Fruit fly (Drosophila melanogaster) whole organism, embryonic: ENCODE results near the gene CG16772.
A peak's percentile ranks its signal among the peaks of the same experiment; 100 is the strongest.

Source experiments
- Awh ChIP-seq: fragments of 200-800 bp; sonication (Bioruptor generic); IDR thresholded peaks from 2 replicates; pipeline ENCODE4, ENCODE4 v1.3.6; 2022; ENCODE audit warnings: missing biosample characterization, missing genetic modification characterization
- CG1024 ChIP-seq: fragments of 200-800 bp; sonication (Bioruptor generic); IDR thresholded peaks from 2 replicates; pipeline ENCODE4 v1.3.6; 2022; ENCODE audit warnings: missing biosample characterization, missing genetic modification characterization
- CG12219 ChIP-seq: fragments of 200-800 bp; sonication (Bioruptor generic); optimal IDR thresholded peaks from 3 replicates; lab custom pipeline; 2018; ENCODE audit warnings: missing biosample characterization, mild to moderate bottlenecking, missing genetic modification characterization
- CG13894 ChIP-seq: fragments of 200-800 bp; sonication (Bioruptor generic); optimal IDR thresholded peaks from 3 replicates; lab custom pipeline; 2018; ENCODE audit warnings: missing biosample characterization, mild to moderate bottlenecking, missing genetic modification characterization, moderate library complexity
- CG14965 ChIP-seq: fragments of 200-800 bp; sonication (Bioruptor generic); optimal IDR thresholded peaks from 2 replicates; lab custom pipeline; 2016; ENCODE audit warnings: missing biosample characterization, missing genetic modification characterization, borderline replicate concordance
- CG17568 ChIP-seq: fragments of 200-800 bp; sonication (Bioruptor generic); optimal IDR thresholded peaks from 2 replicates; lab custom pipeline; 2018; ENCODE audit warnings: missing biosample characterization, mild to moderate bottlenecking, missing genetic modification characterization, moderate library complexity
- CG17912 ChIP-seq: fragments of 200-800 bp; sonication (Bioruptor generic); optimal IDR thresholded peaks from 2 replicates; lab custom pipeline; 2018; ENCODE audit warnings: missing biosample characterization, mild to moderate bottlenecking, missing genetic modification characterization
- CG18262 ChIP-seq: fragments of 200-800 bp; optimal IDR thresholded peaks from 3 replicates; lab custom pipeline; 2019; ENCODE audit warnings: missing biosample characterization, mild to moderate bottlenecking, missing genetic modification characterization, moderate library complexity
- CG2129 ChIP-seq: fragments of 200-800 bp; sonication (Bioruptor generic); IDR thresholded peaks from 2 replicates; pipeline ENCODE4 v1.3.6; 2022; ENCODE audit warnings: missing biosample characterization, missing genetic modification characterization; ENCODE audit not compliant: partially characterized antibody
- CG31441 ChIP-seq: fragments of 200-800 bp; sonication (Bioruptor generic); IDR thresholded peaks from 2 replicates; pipeline ENCODE4 v1.3.6; 2022; ENCODE audit warnings: missing biosample characterization, missing genetic modification characterization
- CG33213 ChIP-seq: fragments of 200-800 bp; sonication (Bioruptor generic); optimal IDR thresholded peaks from 3 replicates; lab custom pipeline; 2016; ENCODE audit warnings: missing biosample characterization, missing genetic modification characterization
- CG33557 ChIP-seq: fragments of 200-800 bp; sonication (Bioruptor generic); optimal IDR thresholded peaks from 2 replicates; lab custom pipeline; 2019; ENCODE audit warnings: missing biosample characterization, mild to moderate bottlenecking, missing genetic modification characterization, moderate library complexity
- CG4854 ChIP-seq: fragments of 200-800 bp; sonication (Bioruptor generic); optimal IDR thresholded peaks from 2 replicates; lab custom pipeline; 2016; ENCODE audit warnings: missing biosample characterization, missing genetic modification characterization, inconsistent platforms
- CG6654 ChIP-seq: fragments of 200-800 bp; sonication (Bioruptor generic); optimal IDR thresholded peaks from 2 replicates; lab custom pipeline; 2017; ENCODE audit warnings: missing biosample characterization, mild to moderate bottlenecking, missing genetic modification characterization
- CG8359 ChIP-seq: fragments of 200-800 bp; sonication (Bioruptor generic); optimal IDR thresholded peaks from 2 replicates; lab custom pipeline; 2017; ENCODE audit warnings: missing biosample characterization, mild to moderate bottlenecking, missing genetic modification characterization, borderline replicate concordance
- CG8478 ChIP-seq: fragments of >200 bp; optimal IDR thresholded peaks from 2 replicates; lab custom pipeline; 2018
- CkIIα-i1 ChIP-seq: fragments of 200-800 bp; sonication (Bioruptor generic); IDR thresholded peaks from 2 replicates; pipeline ENCODE4 v1.3.6; 2022; ENCODE audit warnings: missing biosample characterization, missing genetic modification characterization
- Ets97D ChIP-seq: fragments of 200-800 bp; sonication (Bioruptor generic); optimal IDR thresholded peaks from 3 replicates; lab custom pipeline; 2016; ENCODE audit warnings: missing biosample characterization, missing genetic modification characterization
- Fer3 ChIP-seq: fragments of 200-800 bp; sonication (Bioruptor generic); optimal IDR thresholded peaks from 2 replicates; lab custom pipeline; 2018; ENCODE audit warnings: missing biosample characterization, mild to moderate bottlenecking, missing genetic modification characterization, moderate library complexity
- HLHmδ ChIP-seq: fragments of 200-800 bp; sonication (Bioruptor generic); optimal IDR thresholded peaks from 2 replicates; lab custom pipeline; 2018; ENCODE audit warnings: missing biosample characterization, mild to moderate bottlenecking, missing genetic modification characterization, moderate library complexity
- Hmr ChIP-seq: fragments of 200-800 bp; sonication (Bioruptor generic); optimal IDR thresholded peaks from 3 replicates; lab custom pipeline; 2017; ENCODE audit warnings: mild to moderate bottlenecking, missing biosample characterization, missing genetic modification reagents, missing genetic modification characterization
- MTF-1 ChIP-seq: fragments of 200-800 bp; sonication (Bioruptor generic); optimal IDR thresholded peaks from 2 replicates; lab custom pipeline; 2018; ENCODE audit warnings: missing biosample characterization, mild to moderate bottlenecking, missing genetic modification characterization, borderline replicate concordance
- Med ChIP-seq: fragments of 200-800 bp; sonication (Bioruptor generic); peaks from one replicate; lab custom pipeline; 2016; ENCODE audit warnings: missing biosample characterization, missing genetic modification characterization, mild to moderate bottlenecking, inconsistent platforms, moderate library complexity
- Mrtf ChIP-seq: fragments of 200-800 bp; sonication (Bioruptor generic); IDR thresholded peaks from 3 replicates; pipeline ENCODE4 v1.3.6; 2022; ENCODE audit warnings: missing biosample characterization, missing genetic modification characterization
- NfI ChIP-seq: fragments of 200-800 bp; sonication (Bioruptor generic); optimal IDR thresholded peaks from 3 replicates; lab custom pipeline; 2018; ENCODE audit warnings: missing biosample characterization, mild to moderate bottlenecking, missing genetic modification characterization, moderate library complexity
- PHDP ChIP-seq: fragments of 200-800 bp; sonication (Bioruptor generic); optimal IDR thresholded peaks from 3 replicates; lab custom pipeline; 2018; ENCODE audit warnings: missing biosample characterization, mild to moderate bottlenecking, missing genetic modification characterization, moderate library complexity
- Rfx ChIP-seq: fragments of 200-800 bp; sonication (Bioruptor generic); IDR thresholded peaks from 2 replicates; pipeline ENCODE4 v1.3.6; 2022; ENCODE audit warnings: missing biosample characterization, missing genetic modification characterization
- Sin3A ChIP-seq: fragments of >200 bp; optimal IDR thresholded peaks from 2 replicates; lab custom pipeline; 2018
- Sox102F ChIP-seq: fragments of 200-800 bp; sonication (Bioruptor generic); optimal IDR thresholded peaks from 2 replicates; lab custom pipeline; 2018; ENCODE audit warnings: missing biosample characterization, mild to moderate bottlenecking, missing genetic modification characterization, moderate library complexity
- Taf1 ChIP-seq: fragments of 200-800 bp; sonication (Bioruptor generic); IDR thresholded peaks from 2 replicates; pipeline ENCODE4 v1.3.6; 2022; ENCODE audit warnings: missing biosample characterization, missing genetic modification characterization
- abd-A ChIP-seq: fragments of 200-800 bp; sonication (Bioruptor generic); optimal IDR thresholded peaks from 3 replicates; lab custom pipeline; 2019; ENCODE audit warnings: missing biosample characterization, mild to moderate bottlenecking, missing genetic modification characterization, moderate library complexity
- btn ChIP-seq: fragments of 200-800 bp; sonication (Bioruptor generic); optimal IDR thresholded peaks from 2 replicates; lab custom pipeline; 2016; ENCODE audit warnings: missing biosample characterization, missing genetic modification characterization
- chinmo ChIP-seq: fragments of 200-800 bp; sonication (Bioruptor generic); IDR thresholded peaks from 4 replicates; pipeline ENCODE4 v1.3.6; 2022; ENCODE audit warnings: missing biosample characterization, missing genetic modification characterization; ENCODE audit not compliant: partially characterized antibody
- dm ChIP-seq: fragments of 200-800 bp; sonication (Bioruptor generic); optimal IDR thresholded peaks from 3 replicates; lab custom pipeline; 2016; ENCODE audit warnings: missing biosample characterization, missing genetic modification characterization
- emc ChIP-seq: fragments of 200-800 bp; sonication (Bioruptor generic); optimal IDR thresholded peaks from 2 replicates; lab custom pipeline; 2016; ENCODE audit warnings: missing biosample characterization, missing genetic modification characterization
- hb ChIP-seq: fragments of 200-800 bp; sonication (Bioruptor generic); IDR thresholded peaks from 3 replicates; pipeline ENCODE4 v1.3.6; 2022; ENCODE audit warnings: missing biosample characterization, missing genetic modification characterization; ENCODE audit not compliant: partially characterized antibody
- ken ChIP-seq: fragments of 200-800 bp; sonication (Bioruptor generic); IDR thresholded peaks from 3 replicates; pipeline ENCODE4 v1.3.6; 2022; ENCODE audit warnings: missing biosample characterization, missing genetic modification characterization
- lab ChIP-seq: fragments of 200-800 bp; sonication (Bioruptor generic); optimal IDR thresholded peaks from 3 replicates; lab custom pipeline; 2017; ENCODE audit warnings: missing biosample characterization, missing genetic modification characterization, mild to moderate bottlenecking, moderate library complexity, missing genetic modification reagents
- lola ChIP-seq, 3 experiments: fragments of >200 bp in 2 of 3; fragments of 200-800 bp in 1 of 3; sonication (Bioruptor generic) in 1 of 3; optimal IDR thresholded peaks; 2 replicates each; lab custom pipeline; 2017 to 2019; ENCODE audit warnings: missing biosample characterization in 3 of 3, missing genetic modification characterization in 3 of 3, mild to moderate bottlenecking in 1 of 3, moderate library complexity in 1 of 3
- mld ChIP-seq: fragments of 200-800 bp; sonication (Bioruptor generic); IDR thresholded peaks from 3 replicates; pipeline ENCODE4 v1.3.6; 2022; ENCODE audit warnings: missing biosample characterization, missing genetic modification characterization; ENCODE audit not compliant: partially characterized antibody
- phol ChIP-seq: fragments of 200-800 bp; sonication (Bioruptor generic); optimal IDR thresholded peaks from 3 replicates; lab custom pipeline; 2018; ENCODE audit warnings: missing biosample characterization, mild to moderate bottlenecking, missing genetic modification characterization, moderate library complexity
- psq ChIP-seq: fragments of 200-800 bp; sonication (Bioruptor generic); optimal IDR thresholded peaks from 2 replicates; lab custom pipeline; 2017; ENCODE audit warnings: missing biosample characterization, missing genetic modification characterization
- pzg ChIP-seq: fragments of 200-800 bp; sonication (Bioruptor generic); optimal IDR thresholded peaks from 3 replicates; lab custom pipeline; 2018; ENCODE audit warnings: missing biosample characterization, mild to moderate bottlenecking, missing genetic modification characterization, moderate library complexity
- rib ChIP-seq: fragments of 200-800 bp; sonication (Bioruptor generic); IDR thresholded peaks from 2 replicates; pipeline ENCODE4 v1.3.6; 2022; ENCODE audit warnings: missing biosample characterization, missing genetic modification characterization
- run ChIP-seq: fragments of 200-800 bp; sonication (Bioruptor generic); optimal IDR thresholded peaks from 3 replicates; lab custom pipeline; 2018; ENCODE audit warnings: missing biosample characterization, mild to moderate bottlenecking, missing genetic modification characterization
- salm ChIP-seq: fragments of 200-800 bp; sonication (Bioruptor generic); optimal IDR thresholded peaks from 2 replicates; lab custom pipeline; 2018; ENCODE audit warnings: missing biosample characterization, mild to moderate bottlenecking, missing genetic modification characterization
- sd ChIP-seq: fragments of 200-800 bp; sonication (Bioruptor generic); optimal IDR thresholded peaks from 3 replicates; lab custom pipeline; 2018; ENCODE audit warnings: missing biosample characterization, mild to moderate bottlenecking, missing genetic modification characterization, moderate library complexity
- slou ChIP-seq: fragments of 200-800 bp; sonication (Bioruptor generic); optimal IDR thresholded peaks from 3 replicates; lab custom pipeline; 2016; ENCODE audit warnings: missing biosample characterization, missing genetic modification characterization
- unc-4 ChIP-seq: fragments of 200-800 bp; sonication (Bioruptor generic); IDR thresholded peaks from 2 replicates; pipeline ENCODE4 v1.3.6; 2022; ENCODE audit warnings: missing biosample characterization, missing genetic modification characterization; ENCODE audit not compliant: partially characterized antibody
- wek ChIP-seq: fragments of 200-800 bp; sonication (Bioruptor generic); optimal IDR thresholded peaks from 3 replicates; lab custom pipeline; 2018; ENCODE audit warnings: missing biosample characterization, mild to moderate bottlenecking, missing genetic modification characterization, moderate library complexity

Gene CG16772

dm6 chr2L:19992427-19992998 lies 30.0 kb downstream of the CG16772 start:
- peak; percentile 51 for TF ChIP-seq CG13894 (tag; lab: Kevin White, UChicago)
- no peak for TF ChIP-seq CG4854 (GFP tag; lab: Kevin White, UChicago)
- TF ChIP-seq CG2129, result no peak
- TF ChIP-seq unc-4 (GFP tag; lab: Robert Waterston, UW), result no peak
- TF ChIP-seq Fer3 (tag; lab: Kevin White, UChicago), result no peak
- TF ChIP-seq emc (GFP tag; lab: Kevin White, UChicago), result no peak
- TF ChIP-seq CG6654 (GFP tag; lab: Kevin White, UChicago), result no peak
- no peak for TF ChIP-seq lola (GFP tag; optimal IDR thresholded peaks at IDR 0.05; lab: Kevin White, UChicago)
- no peak for TF ChIP-seq dm (GFP tag; lab: Kevin White, UChicago)
- TF ChIP-seq mld (GFP tag; lab: Robert Waterston, UW), result no peak
- no peak for TF ChIP-seq Sin3A (lab: Kevin White, UChicago)
- no peak for TF ChIP-seq CG1024 (GFP tag; lab: Robert Waterston, UW)
- 0 out of 2 replicates have a peak, but pooled peaks have one; percentile 36 for TF ChIP-seq rib (GFP tag; lab: Robert Waterston, UW)
- TF ChIP-seq Med (GFP tag; lab: Kevin White, UChicago), result peak; percentile 46
- TF ChIP-seq MTF-1 (GFP tag; lab: Kevin White, UChicago), result no peak
- peak; percentile 80; the same call in 1 of the 4 replicates for TF ChIP-seq chinmo
- no peak for TF ChIP-seq Hmr
- TF ChIP-seq pzg (GFP tag; lab: Kevin White, UChicago), result no peak
- TF ChIP-seq CkIIα-i1 (GFP tag; lab: Robert Waterston, UW), result no peak
- no peak for TF ChIP-seq CG17912 (GFP tag; lab: Kevin White, UChicago)
- peak; percentile 75 for TF ChIP-seq sd (tag; lab: Kevin White, UChicago)
- no peak for TF ChIP-seq NfI (GFP tag; lab: Kevin White, UChicago)
- no peak for TF ChIP-seq slou
- TF ChIP-seq Ets97D (GFP tag; lab: Kevin White, UChicago), result no peak
- TF ChIP-seq abd-A (tag; lab: Kevin White, UChicago), result peak; percentile 66
- TF ChIP-seq phol (tag; lab: Kevin White, UChicago), result no peak
- no peak for TF ChIP-seq btn (GFP tag; lab: Kevin White, UChicago)

- TF ChIP-seq Mrtf (GFP tag; lab: Robert Waterston, UW) (no peak), CG33213 (no peak), CG12219 (peak; percentile 15), hb (GFP tag; lab: Robert Waterston, UW) (no peak), Rfx (GFP tag; lab: Robert Waterston, UW) (no peak), CG18262 (tag; lab: Kevin White, UChicago) (peak; percentile 2), Awh (GFP tag; lab: Robert Waterston, UW) (no peak), HLHmδ (GFP tag; lab: Kevin White, UChicago) (peak; percentile 18), CG31441 (peak; percentile 37; the same call in 1 of the 2 replicates), CG14965 (GFP tag; lab: Kevin White, UChicago) (no peak), run (no peak), CG8478 (lab: Kevin White, UChicago) (no peak), psq (GFP tag; lab: Kevin White, UChicago) (no peak), Sox102F (GFP tag; lab: Kevin White, UChicago) (peak; percentile 16), CG8359 (GFP tag; lab: Kevin White, UChicago) (peak; percentile 38), CG33557 (no peak), PHDP (tag; lab: Kevin White, UChicago) (peak; percentile 40), salm (no peak), wek (GFP tag; lab: Kevin White, UChicago) (peak; percentile 19), CG17568 (GFP tag; lab: Kevin White, UChicago) (peak; percentile 15), ken (GFP tag; lab: Robert Waterston, UW) (0 out of 3 replicates have a peak, but pooled peaks have one; percentile 22), lab (GFP tag; lab: Kevin White, UChicago) (peak; percentile 48), Taf1 (GFP tag; lab: Robert Waterston, UW) (no peak)
These were observed 35.7 kb downstream of the CG16772 start for dm6 chr2L:19998139-19998538.
